Worm (Caenorhabditis elegans): Measurements from ENCODE around the gene R09A8.2.

Gene R09A8.2

ce11 chrX:12640459-12640858 is 21.2 kb downstream of the R09A8.2 start, which contains the start of gene R09A8.5:
Gene R09A8.5 (minus strand): TSS chrX:12640559.
- TF ChIP-seq irx-1 (tag; optimal IDR thresholded peaks at IDR 0.05) (no peak), nhr-28 (tag; optimal IDR thresholded peaks at IDR 0.05) (no peak), skn-1 (tag; optimal IDR thresholded peaks at IDR 0.05) (no peak), efl-1 (optimal IDR thresholded peaks at IDR 0.05) (no peak), efl-1 (GFP tag; optimal IDR thresholded peaks at IDR 0.05 in 1 of 2) (no peak), dsc-1 (tag; optimal IDR thresholded peaks at IDR 0.05) (no peak), egl-13 (tag; optimal IDR thresholded peaks at IDR 0.05) (no peak), sox-4 (tag; optimal IDR thresholded peaks at IDR 0.05) (no peak), isw-1 (GFP tag; IDR thresholded peaks at IDR 0.05) (no peak), C16A3.4 (tag; optimal IDR thresholded peaks at IDR 0.05) (no peak), nhr-12 (tag; optimal IDR thresholded peaks at IDR 0.05) (no peak), zip-4 (GFP tag; optimal IDR thresholded peaks at IDR 0.05) (no peak), rnt-1 (tag; optimal IDR thresholded peaks at IDR 0.05) (no peak), nhr-19 (GFP tag; conservative IDR thresholded peaks at IDR 0.05) (no peak)

- TF ChIP-seq nhr-85 (tag) (peak; percentile 76), fos-1 (tag; optimal IDR thresholded peaks at IDR 0.05) (no peak), nhr-90 (tag; optimal IDR thresholded peaks at IDR 0.05; ENCODE audit: poor library complexity) (no peak), blmp-1 (tag; optimal IDR thresholded peaks at IDR 0.05) (peak; percentile 90), irx-1 (tag; optimal IDR thresholded peaks at IDR 0.05) (no peak), lin-14 (GFP tag; optimal IDR thresholded peaks at IDR 0.05) (peak; percentile 55)
These were observed 21.7 kb downstream of the R09A8.2 start for ce11 chrX:12640961-12641360.

ce11 chrX:12642952-12643351 is 23.7 kb downstream of the R09A8.2 start:
- TF ChIP-seq mep-1 (tag; optimal IDR thresholded peaks at IDR 0.05) (peak; percentile 34), nhr-20 (tag; optimal IDR thresholded peaks at IDR 0.05) (peak; percentile 43), snu-23 (GFP tag; optimal IDR thresholded peaks at IDR 0.05) (peak; percentile 55), lin-14 (GFP tag; optimal IDR thresholded peaks at IDR 0.05) (peak; percentile 80), grh-1 (GFP tag; IDR thresholded peaks at IDR 0.05) (no peak), skn-1 (tag; optimal IDR thresholded peaks at IDR 0.05) (peak; percentile 10), rnt-1 (tag; optimal IDR thresholded peaks at IDR 0.05) (no peak), zip-4 (GFP tag; optimal IDR thresholded peaks at IDR 0.05) (no peak), nhr-77 (tag; optimal IDR thresholded peaks at IDR 0.05) (no peak), C04F5.9 (tag; optimal IDR thresholded peaks at IDR 0.05) (no peak), unc-130 (tag; optimal IDR thresholded peaks at IDR 0.05) (no peak), alr-1 (tag; optimal IDR thresholded peaks at IDR 0.05; ENCODE audit: borderline replicate concordance) (no peak), nhr-85 (tag) (peak; percentile 65), aly-2 (tag; optimal IDR thresholded peaks at IDR 0.05) (no peak), fos-1 (tag; optimal IDR thresholded peaks at IDR 0.05) (no peak), pax-3 (tag; optimal IDR thresholded peaks at IDR 0.05) (no peak), ceh-90 (tag; optimal IDR thresholded peaks at IDR 0.05) (no peak), isw-1 (GFP tag; IDR thresholded peaks at IDR 0.05) (no peak), ztf-4 (tag; optimal IDR thresholded peaks at IDR 0.05) (no peak), irx-1 (tag; optimal IDR thresholded peaks at IDR 0.05) (no peak), lin-13 (GFP tag; optimal IDR thresholded peaks at IDR 0.05) (no peak), lin-35 (GFP tag; optimal IDR thresholded peaks at IDR 0.05) (no peak), lsy-2 (tag; optimal IDR thresholded peaks at IDR 0.05) (peak in 1 of 2 experiments; percentile 33), elt-2 (tag; optimal IDR thresholded peaks at IDR 0.05) (no peak), ztf-11 (tag; optimal IDR thresholded peaks at IDR 0.05) (no peak), tbx-2 (tag; optimal IDR thresholded peaks at IDR 0.05) (peak; percentile 25), mdl-1 (tag; optimal IDR thresholded peaks at IDR 0.05) (peak in 1 of 2 experiments; percentile 42)

ce11 chrX:12645846-12646245 is 26.6 kb downstream of the R09A8.2 start:
- TF ChIP-seq blmp-1 (tag; optimal IDR thresholded peaks at IDR 0.05) (peak; percentile 42), lsy-2 (tag; optimal IDR thresholded peaks at IDR 0.05) (no peak)
